Worm (Caenorhabditis elegans) whole organism, early embryonic: ENCODE data around the gene pak-2.

ENCODE experiments used
- F13C5.2 ChIP-seq: sonication (generic microtip); optimal IDR thresholded peaks from 2 replicates; lab custom pipeline; 2017; ENCODE audit warnings: mild to moderate bottlenecking, missing genetic modification characterization, inconsistent platforms, missing compliant biosample characterization
- ama-1 ChIP-seq: fragments of 150-350 bp; optimal IDR thresholded peaks from 2 replicates; lab custom pipeline; 2014
- ceh-13 ChIP-seq: fragments of 200-800 bp; sonication (Bioruptor generic); optimal IDR thresholded peaks from 2 replicates; lab custom pipeline; 2018; ENCODE audit warnings: mild to moderate bottlenecking, missing genetic modification characterization, missing compliant biosample characterization
- ets-7 ChIP-seq: sonication (generic microtip); optimal IDR thresholded peaks from 2 replicates; lab custom pipeline; 2016; ENCODE audit warnings: missing genotype, missing genetic modification characterization, missing compliant biosample characterization
- flt-1 ChIP-seq: fragments of 200-800 bp; sonication (Bioruptor generic); IDR thresholded peaks from 2 replicates; pipeline ENCODE4 v1.3.6; 2022; ENCODE audit warnings: missing genetic modification characterization, missing compliant biosample characterization
- hmbx-1 ChIP-seq: sonication (generic microtip); optimal IDR thresholded peaks from 2 replicates; lab custom pipeline; 2016; ENCODE audit warnings: mild to moderate bottlenecking, missing genetic modification characterization, missing compliant biosample characterization
- pes-1 ChIP-seq: fragments of 200-800 bp; sonication (Bioruptor generic); IDR thresholded peaks from 2 replicates; pipeline ENCODE4 v1.3.6; 2022; ENCODE audit warnings: missing genetic modification reagents, missing genetic modification characterization, missing compliant biosample characterization
- sea-1 ChIP-seq: fragments of 200-800 bp; sonication (Bioruptor generic); conservative IDR thresholded peaks from 2 replicates; pipeline ENCODE4 v1.3.6; 2022; ENCODE audit warnings: missing genetic modification characterization, missing compliant biosample characterization
- tbx-11 ChIP-seq: fragments of 200-800 bp; sonication (Bioruptor generic); IDR thresholded peaks from 2 replicates; pipeline ENCODE4 v1.3.6; 2022; ENCODE audit warnings: missing genetic modification characterization, missing compliant biosample characterization
- tbx-37 ChIP-seq: fragments of 200-800 bp; sonication (Bioruptor generic); conservative IDR thresholded peaks from 2 replicates; pipeline ENCODE4 v1.3.6; 2022; ENCODE audit warnings: missing genetic modification reagents, missing genetic modification characterization, missing compliant biosample characterization
- tra-4 ChIP-seq: sonication (generic microtip); optimal IDR thresholded peaks from 2 replicates; lab custom pipeline; 2017; ENCODE audit warnings: missing genetic modification characterization, missing compliant biosample characterization

DNA sequence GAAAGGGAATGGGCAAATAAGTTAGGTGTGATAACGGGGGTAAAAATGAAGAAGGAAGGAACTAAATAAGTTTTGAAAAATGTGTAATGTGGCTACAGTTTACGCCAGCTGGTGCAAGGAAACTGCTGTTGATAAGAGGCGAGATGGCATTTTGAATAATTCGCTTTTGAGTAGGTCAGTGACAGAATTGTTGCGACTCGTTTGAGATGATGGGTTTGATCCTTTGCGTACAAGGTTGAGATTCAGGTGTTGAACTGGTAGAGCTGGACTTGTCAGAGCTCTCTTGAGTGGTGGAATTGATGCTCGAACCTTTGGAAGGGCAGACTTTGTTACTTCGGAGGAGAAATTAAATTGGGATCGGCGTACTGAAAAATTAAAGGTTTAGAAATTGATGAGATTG is 27.4 kb downstream of the pak-2 start:
- no peak for TF ChIP-seq flt-1 (GFP tag; lab: Robert Waterston, UW)
- no peak for TF ChIP-seq ama-1
- TF ChIP-seq tra-4 (tag; lab: Kevin White, UChicago), result no peak
- no peak for TF ChIP-seq tbx-37
- no peak for TF ChIP-seq sea-1 (GFP tag; lab: Robert Waterston, UW)
- no peak for TF ChIP-seq F13C5.2
- TF ChIP-seq ets-7, result no peak
- TF ChIP-seq ceh-13 (GFP tag; lab: Kevin White, UChicago), result no peak
- no peak for TF ChIP-seq pes-1 (GFP tag; lab: Robert Waterston, UW)
- TF ChIP-seq hmbx-1, result no peak
- no peak for TF ChIP-seq tbx-11 (GFP tag; lab: Robert Waterston, UW)
